Worm (Caenorhabditis elegans): ENCODE measurements around the gene cox-6B.

Gene cox-6B

DNA sequence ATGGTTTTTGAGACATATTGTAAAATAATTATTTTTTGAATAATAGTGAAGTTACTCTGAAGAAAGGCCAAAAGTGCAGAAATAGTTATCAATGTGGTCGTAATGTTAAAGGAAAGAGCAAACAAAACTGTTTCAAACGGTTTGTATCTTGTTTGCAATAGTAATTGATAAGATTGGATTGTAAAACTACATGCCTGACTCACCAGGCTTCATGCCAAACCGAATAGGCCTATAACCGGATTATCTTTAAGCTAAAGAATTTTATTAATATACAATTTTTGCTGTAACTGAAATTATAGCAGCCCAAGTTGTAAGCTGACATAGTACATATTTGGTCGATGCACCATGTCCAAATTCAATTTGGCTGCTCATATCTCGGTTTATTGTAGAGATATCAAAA lies 47.1 kb downstream of the cox-6B start, which contains the start of gene Y71H2AM.14:
Y71H2AM.14 (minus strand) TSS at position 101 of the 400 bp plus-strand sequence.
- peak; percentile 43 for TF ChIP-seq pqm-1 (tag; optimal IDR thresholded peaks at IDR 0.05)
- TF ChIP-seq ceh-62 (tag; optimal IDR thresholded peaks at IDR 0.05), result no peak

DNA sequence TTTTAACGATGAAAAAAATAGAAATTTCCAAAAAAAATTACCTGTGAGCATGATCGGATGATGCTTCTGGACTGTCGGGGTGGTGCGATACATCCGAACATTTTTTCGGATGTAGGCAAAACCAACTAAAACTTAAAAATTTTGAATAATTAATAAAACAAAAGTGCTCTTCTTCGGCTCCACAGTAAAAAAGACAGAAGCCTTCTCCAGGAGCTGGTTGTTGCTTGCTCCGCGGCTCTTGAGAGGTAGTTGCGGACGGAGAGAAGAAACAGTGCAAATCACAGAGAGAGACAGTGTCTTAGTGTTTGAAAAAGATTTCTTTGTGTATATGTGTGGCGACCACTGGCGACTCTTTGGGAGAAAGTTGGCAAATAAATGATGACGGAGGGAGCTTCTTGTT lies 56.8 kb downstream of the cox-6B start, which contains the start of gene gldi-9:
gldi-9 (minus strand) TSS at position 101 of the 400 bp plus-strand sequence.
- TF ChIP-seq lin-29 (GFP tag; IDR thresholded peaks at IDR 0.05) (no peak), lin-13 (GFP tag; optimal IDR thresholded peaks at IDR 0.05) (no peak), zip-2 (tag; optimal IDR thresholded peaks at IDR 0.05) (no peak), mdl-1 (tag; optimal IDR thresholded peaks at IDR 0.05) (no peak), lsy-2 (tag; optimal IDR thresholded peaks at IDR 0.05) (no peak), duxl-1 (tag; optimal IDR thresholded peaks at IDR 0.05; ENCODE audit: poor library complexity) (no peak), egl-43 (GFP tag; IDR thresholded peaks at IDR 0.05) (no peak), ceh-82 (tag; optimal IDR thresholded peaks at IDR 0.05) (no peak), attf-4 (tag; optimal IDR thresholded peaks at IDR 0.05) (no peak), unc-62 (GFP tag; optimal IDR thresholded peaks at IDR 0.05 in 1 of 2) (no peak), unc-62 (tag; optimal IDR thresholded peaks at IDR 0.05) (no peak), nhr-48 (tag; optimal IDR thresholded peaks at IDR 0.05) (no peak), egl-27 (tag; optimal IDR thresholded peaks at IDR 0.05) (no peak), R02D3.7 (tag; optimal IDR thresholded peaks at IDR 0.05) (no peak), lir-3 (tag; optimal IDR thresholded peaks at IDR 0.05) (no peak), mxl-2 (GFP tag; conservative IDR thresholded peaks at IDR 0.05) (no peak), nhr-41 (GFP tag; IDR thresholded peaks at IDR 0.05) (no peak), T20F7.1 (GFP tag; optimal IDR thresholded peaks at IDR 0.05) (no peak)

- TF ChIP-seq spr-3 (GFP tag; optimal IDR thresholded peaks at IDR 0.05) (no peak), sdz-12 (GFP tag; optimal IDR thresholded peaks at IDR 0.05) (no peak), mdl-1 (tag; optimal IDR thresholded peaks at IDR 0.05) (no peak), daf-12 (tag; optimal IDR thresholded peaks at IDR 0.05) (no peak), fos-1 (tag; optimal IDR thresholded peaks at IDR 0.05) (no peak), T26A8.4 (GFP tag; IDR thresholded peaks at IDR 0.05) (no peak), ceh-32 (tag; optimal IDR thresholded peaks at IDR 0.05; ENCODE audit: poor library complexity) (no peak), madf-9 (GFP tag; conservative IDR thresholded peaks at IDR 0.05) (0 out of 2 replicates have a peak, but pooled peaks have one; percentile 7), lin-13 (GFP tag; optimal IDR thresholded peaks at IDR 0.05) (no peak), egl-27 (tag; optimal IDR thresholded peaks at IDR 0.05) (no peak), hlh-11 (tag; optimal IDR thresholded peaks at IDR 0.05) (no peak), Y105C5A.15 (GFP tag; IDR thresholded peaks at IDR 0.05) (0 out of 2 replicates have a peak, but pooled peaks have one; percentile 34), F44E2.7 (GFP tag; IDR thresholded peaks at IDR 0.05) (no peak), nhr-11 (tag; optimal IDR thresholded peaks at IDR 0.05) (no peak), mep-1 (tag; optimal IDR thresholded peaks at IDR 0.05) (no peak)
Measured at ce11 chrIII:2757478-2757877, 58.0 kb downstream of the cox-6B start.

DNA sequence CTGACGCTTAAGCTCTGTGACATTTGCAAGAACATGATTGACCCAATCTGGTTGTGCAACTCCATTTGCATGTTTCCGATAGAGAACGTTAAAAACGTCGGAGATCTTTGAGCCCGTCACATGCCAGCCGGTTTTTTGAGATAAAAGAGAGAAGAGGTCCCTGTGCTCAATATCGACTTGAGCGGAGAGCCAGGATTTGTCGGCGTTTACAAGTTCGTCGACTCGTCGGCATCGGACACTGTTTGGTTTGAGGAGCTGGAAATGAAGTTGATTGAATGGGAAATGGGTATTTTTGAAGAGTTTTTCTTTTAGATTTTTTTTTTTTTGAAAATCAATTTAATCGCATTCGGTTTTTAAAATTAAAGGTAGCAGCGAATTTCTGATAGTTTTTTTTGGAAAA lies 58.6 kb downstream of the cox-6B start:
- no peak for TF ChIP-seq snpc-4 (tag; optimal IDR thresholded peaks at IDR 0.05)
- TF ChIP-seq aha-1 (tag), result peak; percentile 53

ce11 chrIII:2759308-2759707 lies 59.8 kb downstream of the cox-6B start:
- TF ChIP-seq hlh-30 (tag; optimal IDR thresholded peaks at IDR 0.05; ENCODE audit: insufficient read depth) (peak; percentile 7), zip-11 (GFP tag; IDR thresholded peaks at IDR 0.05) (no peak), dve-1 (tag; optimal IDR thresholded peaks at IDR 0.05; ENCODE audit: insufficient read depth) (no peak), pqm-1 (tag; optimal IDR thresholded peaks at IDR 0.05) (peak; percentile 31), hlh-11 (tag; optimal IDR thresholded peaks at IDR 0.05) (peak; percentile 23), lin-38 (GFP tag; IDR thresholded peaks at IDR 0.05) (peak; percentile 21; the same call in 1 of the 2 replicates), gei-8 (GFP tag; optimal IDR thresholded peaks at IDR 0.05) (no peak), unc-130 (GFP tag; optimal IDR thresholded peaks at IDR 0.05) (no peak), dmd-9 (GFP tag; IDR thresholded peaks at IDR 0.05) (no peak), dmd-6 (GFP tag; IDR thresholded peaks at IDR 0.05) (peak; percentile 46; the same call in 1 of the 2 replicates), nhr-28 (tag; optimal IDR thresholded peaks at IDR 0.05) (peak; percentile 49), ctbp-1 (GFP tag; IDR thresholded peaks at IDR 0.05) (no peak), daf-16 (GFP tag; optimal IDR thresholded peaks at IDR 0.05) (no peak), daf-16 (tag; optimal IDR thresholded peaks at IDR 0.05) (peak; percentile 17)

Data from whole organism, L4 larva.